Worm (Caenorhabditis elegans): ENCODE results near the gene C10C5.4.

- TF ChIP-seq unc-62 (GFP tag; optimal IDR thresholded peaks at IDR 0.05) (no peak), unc-39 (tag; optimal IDR thresholded peaks at IDR 0.05) (no peak), nhr-12 (tag; optimal IDR thresholded peaks at IDR 0.05) (no peak), mdl-1 (tag; optimal IDR thresholded peaks at IDR 0.05) (no peak), crh-2 (tag; optimal IDR thresholded peaks at IDR 0.05) (no peak), lin-13 (GFP tag; optimal IDR thresholded peaks at IDR 0.05) (no peak), nhr-237 (tag; optimal IDR thresholded peaks at IDR 0.05) (no peak), sem-4 (tag; optimal IDR thresholded peaks at IDR 0.05) (no peak), elt-3 (tag; optimal IDR thresholded peaks at IDR 0.05) (no peak), snpc-4 (tag; optimal IDR thresholded peaks at IDR 0.05) (no peak), nhr-11 (tag; optimal IDR thresholded peaks at IDR 0.05) (no peak), ztf-11 (tag; optimal IDR thresholded peaks at IDR 0.05) (no peak), ama-1 (optimal IDR thresholded peaks at IDR 0.05) (no peak), lsy-2 (tag; optimal IDR thresholded peaks at IDR 0.05) (no peak)
Measured at ce11 chrIV:9423095-9423494, 44.7 kb downstream of the C10C5.4 start, which contains the start of gene srxa-2.
